Fruit fly (Drosophila melanogaster) whole organism, embryonic: ENCODE results near the gene CG5810.

Experiments used
- Atf6 ChIP-seq: fragments of 200-800 bp; sonication (Bioruptor generic); IDR thresholded peaks from 2 replicates; pipeline ENCODE4 v1.3.6; 2022; ENCODE audit warnings: missing biosample characterization, missing genetic modification characterization
- BEAF-32 ChIP-seq: fragments of 200-800 bp; sonication (Bioruptor generic); optimal IDR thresholded peaks from 3 replicates; lab custom pipeline; 2017; ENCODE audit warnings: missing biosample characterization, missing genetic modification characterization, mild to moderate bottlenecking, moderate library complexity, missing genetic modification reagents
- Bdp1 ChIP-seq: fragments of 200-800 bp; sonication (Bioruptor generic); optimal IDR thresholded peaks from 3 replicates; lab custom pipeline; 2016; ENCODE audit warnings: missing biosample characterization, missing genetic modification characterization
- BtbVII ChIP-seq: fragments of 200-800 bp; sonication (Bioruptor generic); optimal IDR thresholded peaks from 3 replicates; lab custom pipeline; 2017; ENCODE audit warnings: missing biosample characterization, mild to moderate bottlenecking, missing genetic modification characterization
- CG12659 ChIP-seq: fragments of 200-800 bp; sonication (Bioruptor generic); optimal IDR thresholded peaks from 3 replicates; lab custom pipeline; 2017; ENCODE audit warnings: mild to moderate bottlenecking, missing biosample characterization, missing genetic modification reagents, missing genetic modification characterization
- CG12942 ChIP-seq: fragments of 200-800 bp; sonication (Bioruptor generic); optimal IDR thresholded peaks from 3 replicates; lab custom pipeline; 2016; ENCODE audit warnings: missing biosample characterization, missing genetic modification characterization
- CG13424 ChIP-seq: fragments of 200-800 bp; sonication (Bioruptor generic); optimal IDR thresholded peaks from 2 replicates; lab custom pipeline; 2019; ENCODE audit warnings: missing biosample characterization, mild to moderate bottlenecking, missing genetic modification characterization, moderate library complexity
- CG14710 ChIP-seq: fragments of 200-800 bp; sonication (Bioruptor generic); optimal IDR thresholded peaks from 3 replicates; lab custom pipeline; 2019; ENCODE audit warnings: missing biosample characterization, mild to moderate bottlenecking, missing genetic modification characterization, moderate library complexity
- CG14860 ChIP-seq: fragments of 200-800 bp; sonication (Bioruptor generic); IDR thresholded peaks from 3 replicates; pipeline ENCODE4 v1.3.6; 2022; ENCODE audit warnings: missing biosample characterization, missing genetic modification characterization; ENCODE audit not compliant: partially characterized antibody
- CG15479 ChIP-seq: fragments of 200-800 bp; sonication (Bioruptor generic); optimal IDR thresholded peaks from 3 replicates; lab custom pipeline; 2019; ENCODE audit warnings: missing biosample characterization, mild to moderate bottlenecking, missing genetic modification characterization, moderate library complexity
- CG15514 ChIP-seq: fragments of 200-800 bp; sonication (Bioruptor generic); optimal IDR thresholded peaks from 3 replicates; lab custom pipeline; 2017; ENCODE audit warnings: missing biosample characterization, missing genetic modification characterization, mild to moderate bottlenecking, moderate library complexity, missing genetic modification reagents
- CG1647 ChIP-seq: fragments of 200-800 bp; sonication (Bioruptor generic); optimal IDR thresholded peaks from 3 replicates; lab custom pipeline; 2016; ENCODE audit warnings: missing biosample characterization, missing genetic modification characterization
- CG1832 ChIP-seq: fragments of 200-800 bp; sonication (Bioruptor generic); optimal IDR thresholded peaks from 2 replicates; lab custom pipeline; 2017; ENCODE audit warnings: missing biosample characterization, mild to moderate bottlenecking, missing genetic modification characterization, inconsistent platforms
- CG18619 ChIP-seq: fragments of 200-800 bp; sonication (Bioruptor generic); optimal IDR thresholded peaks from 3 replicates; lab custom pipeline; 2017; ENCODE audit warnings: missing biosample characterization, mild to moderate bottlenecking, missing genetic modification characterization
- CG2129 ChIP-seq: fragments of 200-800 bp; sonication (Bioruptor generic); IDR thresholded peaks from 2 replicates; pipeline ENCODE4 v1.3.6; 2022; ENCODE audit warnings: missing biosample characterization, missing genetic modification characterization; ENCODE audit not compliant: partially characterized antibody
- CG32532 ChIP-seq: fragments of 200-800 bp; sonication (Bioruptor generic); IDR thresholded peaks from 2 replicates; pipeline ENCODE4 v1.3.6; 2022; ENCODE audit warnings: missing biosample characterization, missing genetic modification characterization
- CG3838 ChIP-seq: fragments of 200-800 bp; sonication (Bioruptor generic); optimal IDR thresholded peaks from 3 replicates; lab custom pipeline; 2016; ENCODE audit warnings: missing biosample characterization, missing genetic modification characterization
- CG3847 ChIP-seq: fragments of 200-800 bp; sonication (Bioruptor generic); IDR thresholded peaks from 2 replicates; pipeline ENCODE4 v1.3.6; 2022; ENCODE audit warnings: missing biosample characterization, missing genetic modification characterization
- CG4424 ChIP-seq: fragments of 200-800 bp; sonication (Bioruptor generic); optimal IDR thresholded peaks from 3 replicates; lab custom pipeline; 2016; ENCODE audit warnings: missing biosample characterization, missing genetic modification characterization
- CG6689 ChIP-seq: fragments of 200-800 bp; sonication (Bioruptor generic); IDR thresholded peaks from 2 replicates; pipeline ENCODE4 v1.3.6; 2022; ENCODE audit warnings: missing biosample characterization, missing genetic modification characterization
- CG6791 ChIP-seq: fragments of 200-800 bp; sonication (Bioruptor generic); IDR thresholded peaks from 3 replicates; pipeline ENCODE4 v1.3.6; 2022; ENCODE audit warnings: missing biosample characterization, missing genetic modification characterization; ENCODE audit not compliant: partially characterized antibody
- CG7357 ChIP-seq: fragments of 200-800 bp; sonication (Bioruptor generic); IDR thresholded peaks from 3 replicates; pipeline ENCODE4 v1.3.6; 2022; ENCODE audit warnings: missing biosample characterization, missing genetic modification characterization
- CG7839 ChIP-seq: fragments of 200-800 bp; sonication (Bioruptor generic); optimal IDR thresholded peaks from 3 replicates; lab custom pipeline; 2018; ENCODE audit warnings: missing biosample characterization, mild to moderate bottlenecking, missing genetic modification characterization, moderate library complexity
- CG8281 ChIP-seq: fragments of 200-800 bp; sonication (Bioruptor generic); optimal IDR thresholded peaks from 2 replicates; lab custom pipeline; 2018; ENCODE audit warnings: missing biosample characterization, mild to moderate bottlenecking, missing genetic modification characterization, moderate library complexity
- CG8359 ChIP-seq: fragments of 200-800 bp; sonication (Bioruptor generic); optimal IDR thresholded peaks from 2 replicates; lab custom pipeline; 2017; ENCODE audit warnings: missing biosample characterization, mild to moderate bottlenecking, missing genetic modification characterization, borderline replicate concordance
- CG9797 ChIP-seq: fragments of 200-800 bp; sonication (Bioruptor generic); optimal IDR thresholded peaks from 3 replicates; lab custom pipeline; 2018; ENCODE audit warnings: missing biosample characterization, mild to moderate bottlenecking, missing genetic modification characterization
- CHES-1-like ChIP-seq: fragments of 200-800 bp; sonication (Bioruptor generic); optimal IDR thresholded peaks from 2 replicates; lab custom pipeline; 2016; ENCODE audit warnings: missing biosample characterization, missing genetic modification characterization
- CTCF ChIP-seq: fragments of 200-800 bp; sonication (Bioruptor generic); optimal IDR thresholded peaks from 2 replicates; lab custom pipeline; 2017; ENCODE audit warnings: missing biosample characterization, mild to moderate bottlenecking, missing genetic modification characterization, moderate library complexity
- Ets97D ChIP-seq: fragments of 200-800 bp; sonication (Bioruptor generic); optimal IDR thresholded peaks from 3 replicates; lab custom pipeline; 2016; ENCODE audit warnings: missing biosample characterization, missing genetic modification characterization
- HLHmδ ChIP-seq: fragments of 200-800 bp; sonication (Bioruptor generic); optimal IDR thresholded peaks from 2 replicates; lab custom pipeline; 2018; ENCODE audit warnings: missing biosample characterization, mild to moderate bottlenecking, missing genetic modification characterization, moderate library complexity
- Mad ChIP-seq: fragments of 200-800 bp; sonication (Bioruptor generic); optimal IDR thresholded peaks from 2 replicates; lab custom pipeline; 2016; ENCODE audit warnings: missing biosample characterization, missing genetic modification characterization
- Med ChIP-seq: fragments of 200-800 bp; sonication (Bioruptor generic); peaks from one replicate; lab custom pipeline; 2016; ENCODE audit warnings: missing biosample characterization, missing genetic modification characterization, mild to moderate bottlenecking, inconsistent platforms, moderate library complexity
- Nf-YC ChIP-seq: fragments of 200-800 bp; optimal IDR thresholded peaks from 3 replicates; lab custom pipeline; 2019; ENCODE audit warnings: missing biosample characterization, mild to moderate bottlenecking, missing genetic modification characterization, moderate library complexity
- Six4 ChIP-seq: fragments of 200-800 bp; sonication (Bioruptor generic); optimal IDR thresholded peaks from 2 replicates; lab custom pipeline; 2016; ENCODE audit warnings: missing biosample characterization, missing genetic modification characterization
- abd-A ChIP-seq: fragments of 200-800 bp; sonication (Bioruptor generic); optimal IDR thresholded peaks from 3 replicates; lab custom pipeline; 2019; ENCODE audit warnings: missing biosample characterization, mild to moderate bottlenecking, missing genetic modification characterization, moderate library complexity
- ap ChIP-seq: fragments of 200-800 bp; sonication (Bioruptor generic); IDR thresholded peaks from 2 replicates; pipeline ENCODE4 v1.3.6; 2022; ENCODE audit warnings: missing biosample characterization, missing genetic modification characterization
- cato ChIP-seq: fragments of 200-800 bp; sonication (Bioruptor generic); optimal IDR thresholded peaks from 2 replicates; lab custom pipeline; 2016; ENCODE audit warnings: missing biosample characterization, missing genetic modification characterization, borderline replicate concordance
- chn ChIP-seq: fragments of 200-800 bp; sonication (Bioruptor generic); optimal IDR thresholded peaks from 2 replicates; lab custom pipeline; 2016; ENCODE audit warnings: missing biosample characterization, missing genetic modification characterization
- dm ChIP-seq: fragments of 200-800 bp; sonication (Bioruptor generic); optimal IDR thresholded peaks from 3 replicates; lab custom pipeline; 2016; ENCODE audit warnings: missing biosample characterization, missing genetic modification characterization
- dmrt11E ChIP-seq: fragments of 200-800 bp; sonication (Bioruptor generic); optimal IDR thresholded peaks from 3 replicates; lab custom pipeline; 2018; ENCODE audit warnings: missing biosample characterization, mild to moderate bottlenecking, missing genetic modification characterization, moderate library complexity
- phol ChIP-seq: fragments of 200-800 bp; sonication (Bioruptor generic); optimal IDR thresholded peaks from 3 replicates; lab custom pipeline; 2018; ENCODE audit warnings: missing biosample characterization, mild to moderate bottlenecking, missing genetic modification characterization, moderate library complexity
- prd ChIP-seq, 3 experiments: fragments of >200 bp in 2 of 3; fragments of 200-800 bp in 1 of 3; sonication (Bioruptor generic) in 1 of 3; optimal IDR thresholded peaks in 2 of 3; IDR thresholded peaks in 1 of 3; 2 replicates in 2 of 3; 3 replicates in 1 of 3; pipeline versions ENCODE4 v1.3.6 to Lab custom; 2017 to 2022; ENCODE audit warnings: missing biosample characterization in 1 of 3, missing genetic modification characterization in 1 of 3
- ranshi ChIP-seq: fragments of 200-800 bp; sonication (Bioruptor generic); IDR thresholded peaks from 2 replicates; pipeline ENCODE4 v1.3.6; 2022; ENCODE audit warnings: missing biosample characterization, missing genetic modification characterization
- sc ChIP-seq, 3 experiments: fragments of >200 bp in 2 of 3; fragments of 200-800 bp in 1 of 3; sonication (Bioruptor generic) in 1 of 3; optimal IDR thresholded peaks; 2 replicates in 2 of 3; 3 replicates in 1 of 3; lab custom pipeline; 2017; ENCODE audit warnings: mild to moderate bottlenecking in 1 of 3, missing biosample characterization in 1 of 3, missing genetic modification characterization in 1 of 3, missing genetic modification reagents in 1 of 3
- shn ChIP-seq: fragments of 200-800 bp; sonication (Bioruptor generic); optimal IDR thresholded peaks from 3 replicates; lab custom pipeline; 2016; ENCODE audit warnings: missing biosample characterization, missing genetic modification characterization
- sr ChIP-seq: fragments of 200-800 bp; sonication (Bioruptor generic); IDR thresholded peaks from 3 replicates; pipeline ENCODE4 v1.3.6; 2022; ENCODE audit warnings: missing biosample characterization, missing genetic modification characterization
- tgo ChIP-seq: fragments of 200-800 bp; sonication (Bioruptor generic); IDR thresholded peaks from 3 replicates; pipeline ENCODE4 v1.3.6; 2022; ENCODE audit warnings: missing biosample characterization, missing genetic modification characterization
- vnd ChIP-seq: fragments of 200-800 bp; sonication (Bioruptor generic); IDR thresholded peaks from 3 replicates; pipeline ENCODE4 v1.3.6; 2022; ENCODE audit warnings: missing biosample characterization, missing genetic modification characterization; ENCODE audit not compliant: partially characterized antibody

The CG5810 gene

DNA sequence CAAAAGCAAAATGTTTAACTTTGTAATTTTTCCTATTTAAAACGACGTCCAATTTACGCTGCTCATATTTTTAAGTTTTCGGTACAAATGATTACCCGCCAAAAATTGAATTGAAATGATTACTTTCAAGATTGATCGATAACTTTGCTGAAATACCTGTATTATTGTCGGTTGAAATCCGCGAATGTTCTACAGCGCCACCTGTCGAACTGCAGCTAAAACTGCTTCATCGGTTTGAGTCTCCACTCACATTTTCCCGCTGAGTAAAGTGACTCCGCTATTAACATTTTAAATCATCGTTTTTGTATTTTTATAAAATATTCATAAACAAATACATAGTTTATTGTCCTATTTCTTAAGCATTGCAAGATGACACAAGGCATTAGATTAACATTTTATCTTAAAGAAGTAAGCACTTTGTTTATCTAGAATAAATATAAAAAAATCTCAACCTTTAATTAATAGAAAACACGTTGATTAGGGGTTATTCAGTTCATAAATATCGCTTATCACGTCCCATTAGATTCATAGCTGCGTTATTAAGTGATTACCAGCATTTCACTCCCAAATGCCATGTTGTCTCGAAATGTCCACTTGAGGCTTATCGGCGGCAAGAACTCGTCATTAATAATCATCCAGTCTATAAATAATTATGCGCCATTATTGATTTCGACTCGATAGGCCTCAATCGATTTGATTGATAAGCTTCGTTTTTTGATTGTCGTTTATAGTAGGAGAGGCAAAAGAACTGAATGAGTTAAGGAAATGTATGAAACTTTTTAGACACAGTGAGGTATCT lies 16.2 kb downstream of the CG5810 start (continued):
- TF ChIP-seq cato (GFP tag; lab: Kevin White, UChicago) (no peak), HLHmδ (GFP tag; lab: Kevin White, UChicago) (no peak), vnd (GFP tag; lab: Robert Waterston, UW) (0 out of 3 replicates have a peak, but pooled peaks have one; percentile 41), CG12942 (no peak), sc (optimal IDR thresholded peaks at IDR 0.05; lab: Kevin White, UChicago) (no peak), sc (GFP tag; optimal IDR thresholded peaks at IDR 0.05; lab: Kevin White, UChicago) (no peak), Mad (GFP tag; lab: Kevin White, UChicago) (no peak), chn (GFP tag; lab: Kevin White, UChicago) (no peak), CG18619 (GFP tag; lab: Kevin White, UChicago) (no peak), CG1647 (GFP tag; lab: Kevin White, UChicago) (no peak), Nf-YC (tag; lab: Kevin White, UChicago) (no peak), Bdp1 (GFP tag; lab: Kevin White, UChicago) (no peak), CG32532 (GFP tag; lab: Robert Waterston, UW) (peak; percentile 43; the same call in 1 of the 2 replicates), CG15479 (no peak), Six4 (GFP tag; lab: Kevin White, UChicago) (no peak), CHES-1-like (GFP tag; lab: Kevin White, UChicago) (no peak), prd (optimal IDR thresholded peaks at IDR 0.05; lab: Kevin White, UChicago) (no peak), prd (GFP tag; IDR thresholded peaks at IDR 0.05; lab: Robert Waterston, UW) (no peak), phol (no peak), CG6791 (GFP tag; lab: Robert Waterston, UW) (peak; percentile 56), ap (GFP tag; lab: Robert Waterston, UW) (no peak), CG15514 (GFP tag; lab: Kevin White, UChicago) (peak; percentile 40), CG7839 (no peak), CG2129 (GFP tag; lab: Robert Waterston, UW) (no peak), sr (GFP tag; lab: Robert Waterston, UW) (no peak), Atf6 (no peak), CG14710 (tag; lab: Kevin White, UChicago) (peak; percentile 38), CG12659 (GFP tag; lab: Kevin White, UChicago) (no peak), CG6689 (no peak), BEAF-32 (GFP tag; lab: Kevin White, UChicago) (peak; percentile 23), CG4424 (GFP tag; lab: Kevin White, UChicago) (no peak), CTCF (peak; percentile 97), shn (GFP tag; lab: Kevin White, UChicago) (no peak), dm (GFP tag; lab: Kevin White, UChicago) (no peak), tgo (GFP tag; lab: Robert Waterston, UW) (no peak), CG3847 (GFP tag; lab: Robert Waterston, UW) (no peak), CG7357 (GFP tag; lab: Robert Waterston, UW) (no peak), Ets97D (GFP tag; lab: Kevin White, UChicago) (peak; percentile 59), CG13424 (tag; lab: Kevin White, UChicago) (no peak), BtbVII (GFP tag; lab: Kevin White, UChicago) (peak; percentile 13), ranshi (GFP tag; lab: Robert Waterston, UW) (no peak), CG1832 (GFP tag; lab: Kevin White, UChicago) (no peak), CG14860 (0 out of 3 replicates have a peak, but pooled peaks have one; percentile 8), abd-A (tag; lab: Kevin White, UChicago) (no peak), CG9797 (GFP tag; lab: Kevin White, UChicago) (no peak), Med (GFP tag; lab: Kevin White, UChicago) (peak; percentile 89), CG8281 (tag; lab: Kevin White, UChicago) (no peak), CG8359 (no peak), CG3838 (no peak), dmrt11E (no peak)
